Fruit fly (Drosophila melanogaster): ENCODE results near the gene CG14074.

DNA sequence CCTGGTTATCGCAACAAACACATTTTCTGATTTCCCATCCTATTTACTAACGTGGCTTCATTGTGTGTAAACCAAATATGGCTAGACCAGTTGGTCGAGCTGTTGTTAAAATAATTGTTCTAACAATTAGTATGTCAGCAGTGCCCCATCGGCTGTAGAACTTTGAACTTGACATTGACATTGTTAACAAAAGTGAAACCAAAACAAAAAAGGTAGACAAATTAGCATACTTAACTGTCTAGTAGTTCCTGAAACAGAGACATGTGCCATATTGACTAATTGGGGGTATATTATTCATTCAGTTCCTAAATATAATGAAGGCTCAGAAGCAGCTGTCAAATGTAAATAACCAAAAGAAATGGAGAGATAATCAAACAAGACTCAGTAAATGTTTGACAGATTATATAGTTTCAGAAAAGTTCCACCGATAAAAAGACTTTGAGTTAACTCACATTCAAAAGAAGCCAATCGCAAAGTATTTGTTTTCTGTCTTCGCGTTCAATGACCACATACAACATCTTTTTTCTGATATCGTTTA, 28.2 kb upstream of the CG14074 start:
- TF ChIP-seq psq (optimal IDR thresholded peaks at IDR 0.05) (no peak), CG8478 (optimal IDR thresholded peaks at IDR 0.05) (no peak), usp (GFP tag; optimal IDR thresholded peaks at IDR 0.05) (no peak)

Measured in whole organism.